Fruit fly (Drosophila melanogaster) whole organism, embryonic: ENCODE measurements around the gene HipHop.
A peak's percentile ranks its signal among the peaks of the same experiment; 100 is the strongest.

Source experiments
- ATbp ChIP-seq: fragments of 200-800 bp; sonication (Bioruptor generic); optimal IDR thresholded peaks from 2 replicates; lab custom pipeline; 2017; ENCODE audit warnings: missing biosample characterization, mild to moderate bottlenecking, missing genetic modification characterization, missing genetic modification reagents
- C15 ChIP-seq: fragments of 200-800 bp; sonication (Bioruptor generic); IDR thresholded peaks from 3 replicates; pipeline ENCODE4 v1.3.6; 2022; ENCODE audit warnings: missing biosample characterization, missing genetic modification characterization
- CG10654 ChIP-seq: fragments of 200-800 bp; sonication (Bioruptor generic); optimal IDR thresholded peaks from 2 replicates; lab custom pipeline; 2016; ENCODE audit warnings: missing biosample characterization, missing genetic modification characterization
- CG11093 ChIP-seq: fragments of 200-800 bp; sonication (Bioruptor generic); IDR thresholded peaks from 3 replicates; pipeline ENCODE4 v1.3.6; 2022; ENCODE audit warnings: missing biosample characterization, missing genetic modification characterization
- CG11247 ChIP-seq: fragments of 200-800 bp; sonication (Bioruptor generic); IDR thresholded peaks from 2 replicates; pipeline ENCODE4 v1.3.6; 2022; ENCODE audit warnings: missing biosample characterization, missing genetic modification characterization
- CG12236 ChIP-seq: fragments of 200-800 bp; sonication (Bioruptor generic); optimal IDR thresholded peaks from 2 replicates; lab custom pipeline; 2016; ENCODE audit warnings: missing biosample characterization, missing genetic modification characterization
- CG15011 ChIP-seq: fragments of 200-800 bp; sonication (Bioruptor generic); optimal IDR thresholded peaks from 3 replicates; lab custom pipeline; 2018; ENCODE audit warnings: missing biosample characterization, mild to moderate bottlenecking, missing genetic modification characterization
- CG17361 ChIP-seq: fragments of 200-800 bp; sonication (Bioruptor generic); IDR thresholded peaks from 3 replicates; pipeline ENCODE4 v1.3.6; 2022; ENCODE audit warnings: missing biosample characterization, missing genetic modification characterization
- CG17385 ChIP-seq: fragments of 200-800 bp; sonication (Bioruptor generic); optimal IDR thresholded peaks from 3 replicates; lab custom pipeline; 2018; ENCODE audit warnings: missing biosample characterization, mild to moderate bottlenecking, missing genetic modification characterization
- CG1792 ChIP-seq: fragments of 200-800 bp; sonication (Bioruptor generic); optimal IDR thresholded peaks from 2 replicates; lab custom pipeline; 2016; ENCODE audit warnings: missing biosample characterization, missing genetic modification characterization
- CG18599 ChIP-seq: fragments of 200-800 bp; sonication (Bioruptor generic); optimal IDR thresholded peaks from 3 replicates; lab custom pipeline; 2017; ENCODE audit warnings: missing biosample characterization, missing genetic modification characterization, mild to moderate bottlenecking, moderate library complexity, missing genetic modification reagents
- CG18764 ChIP-seq: fragments of 200-800 bp; sonication (Bioruptor generic); optimal IDR thresholded peaks from 3 replicates; lab custom pipeline; 2016; ENCODE audit warnings: missing biosample characterization, missing genetic modification characterization
- CG2678 ChIP-seq: fragments of 200-800 bp; sonication (Bioruptor generic); optimal IDR thresholded peaks from 3 replicates; lab custom pipeline; 2019; ENCODE audit warnings: missing biosample characterization, mild to moderate bottlenecking, missing genetic modification characterization, moderate library complexity
- CG2712 ChIP-seq: fragments of 200-800 bp; optimal IDR thresholded peaks from 3 replicates; lab custom pipeline; 2019; ENCODE audit warnings: missing biosample characterization, mild to moderate bottlenecking, missing genetic modification characterization, moderate library complexity
- CG31365 ChIP-seq: fragments of 200-800 bp; sonication (Bioruptor generic); optimal IDR thresholded peaks from 2 replicates; lab custom pipeline; 2018; ENCODE audit warnings: missing biosample characterization, mild to moderate bottlenecking, missing genetic modification characterization
- CG32532 ChIP-seq: fragments of 200-800 bp; sonication (Bioruptor generic); IDR thresholded peaks from 2 replicates; pipeline ENCODE4 v1.3.6; 2022; ENCODE audit warnings: missing biosample characterization, missing genetic modification characterization
- CG33557 ChIP-seq: fragments of 200-800 bp; sonication (Bioruptor generic); optimal IDR thresholded peaks from 2 replicates; lab custom pipeline; 2019; ENCODE audit warnings: missing biosample characterization, mild to moderate bottlenecking, missing genetic modification characterization, moderate library complexity
- CG3995 ChIP-seq: fragments of 200-800 bp; sonication (Bioruptor generic); optimal IDR thresholded peaks from 3 replicates; lab custom pipeline; 2016; ENCODE audit warnings: missing biosample characterization, missing genetic modification characterization
- CG6254 ChIP-seq: fragments of 200-800 bp; sonication (Bioruptor generic); optimal IDR thresholded peaks from 3 replicates; lab custom pipeline; 2017; ENCODE audit warnings: mild to moderate bottlenecking, missing biosample characterization, missing genetic modification reagents, missing genetic modification characterization
- CG6683 ChIP-seq: fragments of 200-800 bp; sonication (Bioruptor generic); optimal IDR thresholded peaks from 2 replicates; lab custom pipeline; 2017; ENCODE audit warnings: missing biosample characterization, mild to moderate bottlenecking, missing genetic modification characterization, missing genetic modification reagents
- CG8281 ChIP-seq: fragments of 200-800 bp; sonication (Bioruptor generic); optimal IDR thresholded peaks from 2 replicates; lab custom pipeline; 2018; ENCODE audit warnings: missing biosample characterization, mild to moderate bottlenecking, missing genetic modification characterization, moderate library complexity
- CG8359 ChIP-seq: fragments of 200-800 bp; sonication (Bioruptor generic); optimal IDR thresholded peaks from 2 replicates; lab custom pipeline; 2017; ENCODE audit warnings: missing biosample characterization, mild to moderate bottlenecking, missing genetic modification characterization, borderline replicate concordance
- CoRest ChIP-seq: fragments of 200-800 bp; sonication (Bioruptor generic); optimal IDR thresholded peaks from 3 replicates; lab custom pipeline; 2018; ENCODE audit warnings: missing biosample characterization, mild to moderate bottlenecking, missing genetic modification characterization, moderate library complexity
- Dip2 ChIP-seq: fragments of 200-800 bp; sonication (Bioruptor generic); IDR thresholded peaks from 2 replicates; pipeline ENCODE4 v1.3.6; 2022; ENCODE audit warnings: missing biosample characterization, missing genetic modification characterization
- Dip3 ChIP-seq: fragments of 200-800 bp; sonication (Bioruptor generic); optimal IDR thresholded peaks from 3 replicates; lab custom pipeline; 2016; ENCODE audit warnings: missing biosample characterization, missing genetic modification characterization
- Lim3 ChIP-seq: fragments of 200-800 bp; sonication (Bioruptor generic); IDR thresholded peaks from 2 replicates; pipeline ENCODE4 v1.3.6; 2022; ENCODE audit warnings: missing biosample characterization, missing genetic modification characterization
- NFAT ChIP-seq: fragments of 200-800 bp; sonication (Bioruptor generic); IDR thresholded peaks from 2 replicates; pipeline ENCODE4 v1.3.6; 2022; ENCODE audit warnings: missing biosample characterization, missing genetic modification characterization
- Trl ChIP-seq, 3 experiments: fragments of >200 bp in 2 of 3; fragments of 200-800 bp in 1 of 3; sonication (Bioruptor generic) in 1 of 3; optimal IDR thresholded peaks; 2 replicates in 1 of 3; 3 replicates in 2 of 3; lab custom pipeline; 2016 to 2017; ENCODE audit warnings: missing biosample characterization in 1 of 3, missing genetic modification characterization in 1 of 3
- amos ChIP-seq: fragments of 200-800 bp; sonication (Bioruptor generic); IDR thresholded peaks from 2 replicates; pipeline ENCODE4 v1.3.6; 2022; ENCODE audit warnings: missing biosample characterization, missing genetic modification characterization; ENCODE audit not compliant: partially characterized antibody
- aop ChIP-seq: fragments of 200-800 bp; sonication (Bioruptor generic); IDR thresholded peaks from 2 replicates; pipeline ENCODE4 v1.3.6; 2022; ENCODE audit warnings: missing biosample characterization, missing genetic modification characterization
- ase ChIP-seq: fragments of 200-800 bp; sonication (Bioruptor generic); IDR thresholded peaks from 3 replicates; pipeline ENCODE4 v1.3.6; 2022; ENCODE audit warnings: missing biosample characterization, missing genetic modification characterization
- bab2 ChIP-seq: fragments of 200-800 bp; sonication (Bioruptor generic); optimal IDR thresholded peaks from 2 replicates; lab custom pipeline; 2016; ENCODE audit warnings: missing biosample characterization, missing genetic modification characterization
- br ChIP-seq: fragments of >200 bp; optimal IDR thresholded peaks from 2 replicates; lab custom pipeline; 2017
- cg ChIP-seq: fragments of 200-800 bp; sonication (Bioruptor generic); optimal IDR thresholded peaks from 3 replicates; lab custom pipeline; 2019; ENCODE audit warnings: missing biosample characterization, mild to moderate bottlenecking, missing genetic modification characterization, moderate library complexity
- dati ChIP-seq: fragments of 200-800 bp; sonication (Bioruptor generic); IDR thresholded peaks from 2 replicates; pipeline ENCODE4 v1.3.6; 2022; ENCODE audit warnings: missing biosample characterization, missing genetic modification characterization
- lmd ChIP-seq: fragments of 200-800 bp; sonication (Bioruptor generic); IDR thresholded peaks from 2 replicates; pipeline ENCODE4 v1.3.6; 2022; ENCODE audit warnings: missing biosample characterization, missing genetic modification characterization
- oc ChIP-seq: fragments of 200-800 bp; sonication (Bioruptor generic); optimal IDR thresholded peaks from 2 replicates; lab custom pipeline; 2018; ENCODE audit warnings: missing biosample characterization, mild to moderate bottlenecking, missing genetic modification characterization, moderate library complexity
- pb ChIP-seq: fragments of 200-800 bp; sonication (Bioruptor generic); optimal IDR thresholded peaks from 3 replicates; lab custom pipeline; 2016; ENCODE audit warnings: missing biosample characterization, missing genetic modification characterization
- peb ChIP-seq: fragments of 200-800 bp; sonication (Bioruptor generic); IDR thresholded peaks from 2 replicates; pipeline ENCODE4 v1.3.6; 2022; ENCODE audit warnings: missing biosample characterization, missing genetic modification characterization
- phol ChIP-seq: fragments of 200-800 bp; sonication (Bioruptor generic); optimal IDR thresholded peaks from 3 replicates; lab custom pipeline; 2018; ENCODE audit warnings: missing biosample characterization, mild to moderate bottlenecking, missing genetic modification characterization, moderate library complexity
- prd ChIP-seq, 3 experiments: fragments of >200 bp in 2 of 3; fragments of 200-800 bp in 1 of 3; sonication (Bioruptor generic) in 1 of 3; optimal IDR thresholded peaks in 2 of 3; IDR thresholded peaks in 1 of 3; 2 replicates in 2 of 3; 3 replicates in 1 of 3; pipeline versions ENCODE4 v1.3.6 to Lab custom; 2017 to 2022; ENCODE audit warnings: missing biosample characterization in 1 of 3, missing genetic modification characterization in 1 of 3
- repo ChIP-seq: fragments of 200-800 bp; sonication (Bioruptor generic); optimal IDR thresholded peaks from 2 replicates; lab custom pipeline; 2016; ENCODE audit warnings: missing biosample characterization, missing genetic modification characterization
- sima ChIP-seq: fragments of 200-800 bp; sonication (Bioruptor generic); optimal IDR thresholded peaks from 2 replicates; lab custom pipeline; 2016; ENCODE audit warnings: missing biosample characterization, missing genetic modification characterization
- so ChIP-seq: fragments of 200-800 bp; sonication (Bioruptor generic); IDR thresholded peaks from 3 replicates; pipeline ENCODE4 v1.3.6; 2022; ENCODE audit warnings: missing biosample characterization, missing genetic modification characterization
- sr ChIP-seq: fragments of 200-800 bp; sonication (Bioruptor generic); IDR thresholded peaks from 3 replicates; pipeline ENCODE4 v1.3.6; 2022; ENCODE audit warnings: missing biosample characterization, missing genetic modification characterization
- tll ChIP-seq, 2 experiments: fragments of 200-800 bp in 1 of 2; fragments of >200 bp in 1 of 2; sonication (Bioruptor generic) in 1 of 2; optimal IDR thresholded peaks; 2 replicates each; lab custom pipeline; 2017 to 2019; ENCODE audit warnings: missing biosample characterization in 2 of 2, missing genetic modification characterization in 2 of 2, mild to moderate bottlenecking in 1 of 2, moderate library complexity in 1 of 2
- wek ChIP-seq: fragments of 200-800 bp; sonication (Bioruptor generic); optimal IDR thresholded peaks from 3 replicates; lab custom pipeline; 2018; ENCODE audit warnings: missing biosample characterization, mild to moderate bottlenecking, missing genetic modification characterization, moderate library complexity

HipHop gene

dm6 chr3L:18781653-18782629, 39.0 kb upstream of the HipHop start (continued):
- TF ChIP-seq CG8281 (tag; lab: Kevin White, UChicago) (peak; percentile 55), CG17361 (GFP tag; lab: Robert Waterston, UW) (peak; percentile 79), wek (GFP tag; lab: Kevin White, UChicago) (no peak), CG6683 (GFP tag; lab: Kevin White, UChicago) (no peak), CG32532 (GFP tag; lab: Robert Waterston, UW) (no peak), pb (no peak), sr (GFP tag; lab: Robert Waterston, UW) (peak; percentile 45; the same call in 2 of the 3 replicates), dati (GFP tag; lab: Robert Waterston, UW) (no peak), peb (GFP tag; lab: Robert Waterston, UW) (peak; percentile 6; the same call in 1 of the 2 replicates), CG11093 (GFP tag; lab: Robert Waterston, UW) (0 out of 3 replicates have a peak, but pooled peaks have one; percentile 31), CG11247 (GFP tag; lab: Robert Waterston, UW) (0 out of 2 replicates have a peak, but pooled peaks have one; percentile 35), br (lab: Kevin White, UChicago) (no peak), oc (tag; lab: Kevin White, UChicago) (no peak), CG33557 (GFP tag; lab: Kevin White, UChicago) (no peak), CG18764 (no peak), CG3995 (no peak), phol (peak; percentile 78), CG2678 (peak; percentile 82), CG18599 (peak; percentile 39), CG12236 (GFP tag; lab: Kevin White, UChicago) (no peak), NFAT (GFP tag; lab: Robert Waterston, UW) (no peak), ATbp (GFP tag; lab: Kevin White, UChicago) (peak; percentile 42), C15 (GFP tag; lab: Robert Waterston, UW) (no peak), prd (optimal IDR thresholded peaks at IDR 0.05; lab: Kevin White, UChicago) (no peak), prd (GFP tag; IDR thresholded peaks at IDR 0.05; lab: Robert Waterston, UW) (peak; percentile 39; the same call in 1 of the 3 replicates), bab2 (peak; percentile 39), Dip3 (GFP tag; lab: Kevin White, UChicago) (no peak), CG1792 (GFP tag; lab: Kevin White, UChicago) (no peak), so (GFP tag; lab: Robert Waterston, UW) (no peak; the same call in 2 of the 3 replicates), lmd (GFP tag; lab: Robert Waterston, UW) (peak; percentile 57), aop (no peak), CG10654 (GFP tag; lab: Kevin White, UChicago) (no peak), CG31365 (no peak), CG8359 (GFP tag; lab: Kevin White, UChicago) (no peak), tll (GFP tag; optimal IDR thresholded peaks at IDR 0.05; lab: Kevin White, UChicago) (no peak), ase (GFP tag; lab: Robert Waterston, UW) (peak; percentile 41; the same call in 1 of the 3 replicates), repo (GFP tag; lab: Kevin White, UChicago) (no peak), Dip2 (GFP tag; lab: Robert Waterston, UW) (no peak), CG6254 (no peak), CG2712 (tag; lab: Kevin White, UChicago) (peak; percentile 39), Trl (optimal IDR thresholded peaks at IDR 0.05; lab: Kevin White, UChicago) (peak in 1 of 2 experiments; percentile 31), Trl (GFP tag; optimal IDR thresholded peaks at IDR 0.05; lab: Kevin White, UChicago) (no peak), cg (GFP tag; lab: Kevin White, UChicago) (peak; percentile 82), sima (GFP tag; lab: Kevin White, UChicago) (no peak), CoRest (peak; percentile 82), CG17385 (GFP tag; lab: Kevin White, UChicago) (peak; percentile 62), Lim3 (no peak), amos (GFP tag; lab: Robert Waterston, UW) (no peak), CG15011 (GFP tag; lab: Kevin White, UChicago) (peak; percentile 4)
